Worm (Caenorhabditis elegans): ENCODE results near the gene F49C5.16.

The F49C5.16 gene

DNA sequence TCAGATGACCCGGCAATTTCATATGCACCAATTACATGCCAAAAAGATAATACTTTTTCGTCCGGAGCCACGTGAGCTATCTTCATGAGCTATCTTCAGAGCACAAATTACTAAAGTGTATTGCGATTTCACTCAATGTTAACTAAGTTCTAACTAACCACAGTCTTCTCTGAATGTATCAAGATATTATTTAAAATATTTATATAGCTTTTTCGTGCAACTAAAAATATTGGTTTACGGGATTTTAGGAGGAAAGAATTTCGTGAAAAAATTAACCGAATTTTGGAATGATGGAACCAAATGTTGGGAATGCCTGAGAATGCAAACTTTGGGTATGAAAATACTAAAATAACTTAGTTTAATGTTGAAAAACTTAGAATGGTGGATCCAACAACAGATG is at the start of gene F49C5.16:
Gene F49C5.16, plus strand, starts transcription at position 301 of the 400 bp plus-strand sequence.
- TF ChIP-seq hmbx-1 (tag; optimal IDR thresholded peaks at IDR 0.05): no peak
- no peak for TF ChIP-seq pes-1 (GFP tag; IDR thresholded peaks at IDR 0.05)
- TF ChIP-seq tbx-11 (GFP tag; IDR thresholded peaks at IDR 0.05): no peak
- no peak for TF ChIP-seq ceh-13 (GFP tag; optimal IDR thresholded peaks at IDR 0.05)
- TF ChIP-seq aly-1 (tag; optimal IDR thresholded peaks at IDR 0.05): no peak
- TF ChIP-seq ets-7 (tag; optimal IDR thresholded peaks at IDR 0.05): no peak
- no peak for TF ChIP-seq tra-4 (tag; optimal IDR thresholded peaks at IDR 0.05)
- no peak for TF ChIP-seq sea-1 (GFP tag; conservative IDR thresholded peaks at IDR 0.05)
- TF ChIP-seq hmg-4 (GFP tag; optimal IDR thresholded peaks at IDR 0.05): no peak
- no peak for TF ChIP-seq ceh-36 (tag; optimal IDR thresholded peaks at IDR 0.05)
- TF ChIP-seq tbx-37 (GFP tag; conservative IDR thresholded peaks at IDR 0.05): no peak
- no peak for TF ChIP-seq flt-1 (GFP tag; IDR thresholded peaks at IDR 0.05)
- TF ChIP-seq scrt-1 (GFP tag; IDR thresholded peaks at IDR 0.05): no peak
- TF ChIP-seq F13C5.2 (tag; optimal IDR thresholded peaks at IDR 0.05): no peak
- no peak for TF ChIP-seq ama-1 (optimal IDR thresholded peaks at IDR 0.05)
- TF ChIP-seq hnd-1 (tag; optimal IDR thresholded peaks at IDR 0.05): no peak
- no peak for TF ChIP-seq B0310.2 (tag; optimal IDR thresholded peaks at IDR 0.05)

DNA sequence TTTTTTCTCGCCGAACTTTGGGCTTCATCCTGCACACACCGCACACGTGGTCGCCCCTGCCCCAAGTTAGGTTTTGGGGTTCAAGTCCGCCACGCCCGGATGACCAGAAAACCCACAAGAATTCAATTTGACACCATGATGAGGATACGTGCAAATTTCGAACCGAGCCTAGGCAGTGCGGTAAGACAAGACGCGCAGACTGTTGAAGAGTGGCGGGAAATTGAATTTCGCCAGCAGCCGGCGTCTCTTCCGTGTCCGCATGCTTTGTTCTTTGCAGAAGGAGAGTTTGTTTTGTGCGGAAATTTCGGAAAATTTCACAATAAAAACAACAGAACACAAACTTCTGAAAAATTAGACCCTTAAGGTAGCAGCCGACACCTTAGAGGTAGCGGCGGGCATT is 47.7 kb upstream of the F49C5.16 start:
- TF ChIP-seq tbx-37 (GFP tag; conservative IDR thresholded peaks at IDR 0.05) (no peak), ets-7 (tag; optimal IDR thresholded peaks at IDR 0.05) (no peak), ceh-13 (GFP tag; optimal IDR thresholded peaks at IDR 0.05) (no peak), B0310.2 (tag; optimal IDR thresholded peaks at IDR 0.05) (no peak), F13C5.2 (tag; optimal IDR thresholded peaks at IDR 0.05) (no peak), sea-1 (GFP tag; conservative IDR thresholded peaks at IDR 0.05) (no peak), hnd-1 (tag; optimal IDR thresholded peaks at IDR 0.05) (no peak), tbx-11 (GFP tag; IDR thresholded peaks at IDR 0.05) (no peak), pes-1 (GFP tag; IDR thresholded peaks at IDR 0.05) (no peak), flt-1 (GFP tag; IDR thresholded peaks at IDR 0.05) (no peak), scrt-1 (GFP tag; IDR thresholded peaks at IDR 0.05) (no peak), hmbx-1 (tag; optimal IDR thresholded peaks at IDR 0.05) (no peak), hmg-4 (GFP tag; optimal IDR thresholded peaks at IDR 0.05) (no peak), ceh-36 (tag; optimal IDR thresholded peaks at IDR 0.05) (no peak), ama-1 (optimal IDR thresholded peaks at IDR 0.05) (no peak), aly-1 (tag; optimal IDR thresholded peaks at IDR 0.05) (no peak), tra-4 (tag; optimal IDR thresholded peaks at IDR 0.05) (no peak)

DNA sequence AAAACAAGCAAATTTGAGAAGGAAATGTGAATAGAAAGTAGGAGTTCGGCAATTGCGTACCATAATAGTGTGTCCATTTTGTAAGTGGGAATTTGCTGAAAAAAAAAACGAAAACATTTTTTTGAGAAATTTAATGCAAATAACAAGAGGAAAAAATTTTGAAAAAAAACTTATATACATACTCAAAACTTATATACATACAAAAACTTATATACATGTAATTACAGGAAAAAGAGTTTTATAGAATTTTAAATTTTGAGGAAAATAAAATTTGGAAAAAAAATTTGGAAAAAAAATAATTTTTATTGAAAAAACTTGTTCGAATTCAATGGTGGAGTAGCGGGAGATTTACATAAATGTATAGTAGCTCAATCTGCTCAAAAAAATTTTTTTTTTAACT is 44.9 kb upstream of the F49C5.16 start, which contains the start of gene ador-1:
Gene ador-1, minus strand, starts transcription at position 101 of the 400 bp plus-strand sequence.
- TF ChIP-seq tra-4 (tag; optimal IDR thresholded peaks at IDR 0.05) (no peak), ceh-36 (tag; optimal IDR thresholded peaks at IDR 0.05) (no peak), pes-1 (GFP tag; IDR thresholded peaks at IDR 0.05) (no peak), tbx-11 (GFP tag; IDR thresholded peaks at IDR 0.05) (no peak), flt-1 (GFP tag; IDR thresholded peaks at IDR 0.05) (no peak), hnd-1 (tag; optimal IDR thresholded peaks at IDR 0.05) (no peak), aly-1 (tag; optimal IDR thresholded peaks at IDR 0.05) (no peak), ets-7 (tag; optimal IDR thresholded peaks at IDR 0.05) (no peak)

DNA sequence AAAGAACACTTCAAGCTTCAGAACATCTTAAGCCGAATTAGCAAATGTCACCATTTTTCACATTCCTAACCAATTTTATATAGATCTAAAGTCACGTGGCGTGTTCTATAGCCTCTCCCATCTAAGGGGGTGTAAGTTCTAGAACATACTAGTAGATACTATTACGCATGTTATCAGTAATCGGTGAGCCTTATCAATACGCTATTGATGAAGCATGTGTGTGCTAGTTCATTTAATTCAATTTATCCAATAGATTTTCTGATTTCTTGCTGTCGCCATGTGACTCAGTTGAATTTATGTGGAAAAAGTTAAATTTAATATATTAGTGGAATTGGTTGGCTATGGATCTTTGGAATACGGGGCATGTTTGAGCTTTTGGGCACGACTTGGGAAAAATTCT is 41.1 kb upstream of the F49C5.16 start:
- TF ChIP-seq sea-1 (GFP tag; conservative IDR thresholded peaks at IDR 0.05) (no peak), tra-4 (tag; optimal IDR thresholded peaks at IDR 0.05) (no peak), flt-1 (GFP tag; IDR thresholded peaks at IDR 0.05) (no peak), ceh-36 (tag; optimal IDR thresholded peaks at IDR 0.05) (no peak), aly-1 (tag; optimal IDR thresholded peaks at IDR 0.05) (no peak), hmbx-1 (tag; optimal IDR thresholded peaks at IDR 0.05) (no peak), ama-1 (optimal IDR thresholded peaks at IDR 0.05) (no peak), ets-7 (tag; optimal IDR thresholded peaks at IDR 0.05) (no peak), ceh-13 (GFP tag; optimal IDR thresholded peaks at IDR 0.05) (no peak), pes-1 (GFP tag; IDR thresholded peaks at IDR 0.05) (no peak), hmg-4 (GFP tag; optimal IDR thresholded peaks at IDR 0.05) (no peak), tbx-11 (GFP tag; IDR thresholded peaks at IDR 0.05) (no peak), tbx-37 (GFP tag; conservative IDR thresholded peaks at IDR 0.05) (no peak), B0310.2 (tag; optimal IDR thresholded peaks at IDR 0.05) (no peak)

DNA sequence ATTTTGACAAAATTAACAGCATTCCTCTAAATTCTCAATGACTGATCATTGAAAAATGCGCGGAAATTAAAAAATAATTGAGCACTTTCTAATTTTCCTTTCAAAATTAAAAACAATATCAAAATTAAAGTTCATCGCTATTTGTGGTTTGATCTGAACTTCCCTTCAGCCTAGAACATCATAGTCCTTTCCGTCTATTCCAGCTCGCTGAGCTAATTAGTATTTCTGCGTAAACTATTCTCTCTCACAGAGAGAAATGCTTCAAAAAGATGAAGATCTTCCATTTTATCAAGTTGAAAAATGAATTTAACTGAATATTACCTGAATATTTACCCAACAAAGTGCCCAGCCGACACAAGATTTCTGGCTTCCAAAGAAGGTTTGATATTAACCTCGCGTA is 40.6 kb upstream of the F49C5.16 start, which contains the start of gene srh-68:
Gene srh-68, plus strand, starts transcription at position 301 of the 400 bp plus-strand sequence.
- no peak for TF ChIP-seq scrt-1 (GFP tag; IDR thresholded peaks at IDR 0.05)
- TF ChIP-seq hmg-4 (GFP tag; optimal IDR thresholded peaks at IDR 0.05): no peak
- TF ChIP-seq tbx-37 (GFP tag; conservative IDR thresholded peaks at IDR 0.05): no peak
- TF ChIP-seq flt-1 (GFP tag; IDR thresholded peaks at IDR 0.05): no peak
- TF ChIP-seq ets-7 (tag; optimal IDR thresholded peaks at IDR 0.05): no peak
- TF ChIP-seq B0310.2 (tag; optimal IDR thresholded peaks at IDR 0.05): no peak
- no peak for TF ChIP-seq hmbx-1 (tag; optimal IDR thresholded peaks at IDR 0.05)
- TF ChIP-seq hnd-1 (tag; optimal IDR thresholded peaks at IDR 0.05): no peak
- TF ChIP-seq ceh-36 (tag; optimal IDR thresholded peaks at IDR 0.05): no peak
- no peak for TF ChIP-seq F13C5.2 (tag; optimal IDR thresholded peaks at IDR 0.05)
- no peak for TF ChIP-seq sea-1 (GFP tag; conservative IDR thresholded peaks at IDR 0.05)
- TF ChIP-seq pes-1 (GFP tag; IDR thresholded peaks at IDR 0.05): no peak
- no peak for TF ChIP-seq ceh-13 (GFP tag; optimal IDR thresholded peaks at IDR 0.05)
- no peak for TF ChIP-seq tra-4 (tag; optimal IDR thresholded peaks at IDR 0.05)
- TF ChIP-seq tbx-11 (GFP tag; IDR thresholded peaks at IDR 0.05): no peak
- TF ChIP-seq aly-1 (tag; optimal IDR thresholded peaks at IDR 0.05): no peak
- no peak for TF ChIP-seq ama-1 (optimal IDR thresholded peaks at IDR 0.05)

DNA sequence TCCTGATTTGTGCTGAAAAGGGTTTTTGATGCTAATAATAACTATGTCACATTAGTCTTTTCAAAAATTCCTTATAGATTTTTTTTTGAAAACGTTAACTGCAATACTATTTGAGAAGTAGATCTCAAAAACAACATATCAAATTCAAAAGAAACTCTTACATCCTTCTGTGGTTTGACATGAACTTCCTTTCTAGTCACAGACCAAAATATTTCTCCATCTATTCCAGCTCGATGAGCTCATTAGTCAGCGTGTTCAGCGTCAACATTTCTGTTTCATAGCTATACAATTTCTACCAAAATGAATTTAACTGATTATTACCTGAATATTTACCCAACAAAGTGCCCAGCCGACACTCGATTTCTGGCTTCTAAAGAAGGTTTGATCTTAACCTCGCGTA is 39.0 kb upstream of the F49C5.16 start, which contains the start of gene srh-67:
Gene srh-67, plus strand, starts transcription at position 301 of the 400 bp plus-strand sequence.
- TF ChIP-seq hmg-4 (GFP tag; optimal IDR thresholded peaks at IDR 0.05) (no peak), ceh-13 (GFP tag; optimal IDR thresholded peaks at IDR 0.05) (no peak)

DNA sequence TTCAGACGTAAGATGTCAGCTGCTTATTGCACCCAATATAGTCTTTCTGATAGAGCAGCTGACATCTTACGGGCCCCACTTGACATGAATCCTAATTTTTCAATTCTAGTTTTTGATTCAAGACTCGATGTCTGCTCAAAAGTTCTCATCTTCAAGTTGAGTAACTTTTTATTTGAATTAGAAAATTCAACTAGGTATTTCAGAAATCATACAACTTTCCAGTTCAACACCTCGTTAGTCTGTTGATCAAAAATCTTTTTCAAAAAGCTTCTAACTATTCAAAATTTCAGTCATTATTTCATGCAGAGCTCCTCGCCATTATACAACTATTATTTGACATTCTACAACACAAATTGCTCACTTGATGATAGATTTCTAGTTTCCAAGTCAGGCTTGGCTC is 35.8 kb upstream of the F49C5.16 start, which contains the start of gene srh-73:
Gene srh-73, plus strand, starts transcription at position 301 of the 400 bp plus-strand sequence.
- TF ChIP-seq ets-7 (tag; optimal IDR thresholded peaks at IDR 0.05) (no peak), F13C5.2 (tag; optimal IDR thresholded peaks at IDR 0.05) (no peak), ama-1 (optimal IDR thresholded peaks at IDR 0.05) (no peak), scrt-1 (GFP tag; IDR thresholded peaks at IDR 0.05) (no peak), flt-1 (GFP tag; IDR thresholded peaks at IDR 0.05) (no peak), tbx-11 (GFP tag; IDR thresholded peaks at IDR 0.05) (no peak), tbx-37 (GFP tag; conservative IDR thresholded peaks at IDR 0.05) (no peak), ceh-36 (tag; optimal IDR thresholded peaks at IDR 0.05) (no peak), ceh-13 (GFP tag; optimal IDR thresholded peaks at IDR 0.05) (no peak), hmg-4 (GFP tag; optimal IDR thresholded peaks at IDR 0.05) (no peak), sea-1 (GFP tag; conservative IDR thresholded peaks at IDR 0.05) (no peak), aly-1 (tag; optimal IDR thresholded peaks at IDR 0.05) (no peak), B0310.2 (tag; optimal IDR thresholded peaks at IDR 0.05) (no peak), hmbx-1 (tag; optimal IDR thresholded peaks at IDR 0.05) (no peak), tra-4 (tag; optimal IDR thresholded peaks at IDR 0.05) (no peak), hnd-1 (tag; optimal IDR thresholded peaks at IDR 0.05) (no peak), pes-1 (GFP tag; IDR thresholded peaks at IDR 0.05) (no peak)

All from whole organism, early embryonic.